Fruit fly (Drosophila melanogaster): ENCODE data around the gene CG33722.

The CG33722 gene

DNA sequence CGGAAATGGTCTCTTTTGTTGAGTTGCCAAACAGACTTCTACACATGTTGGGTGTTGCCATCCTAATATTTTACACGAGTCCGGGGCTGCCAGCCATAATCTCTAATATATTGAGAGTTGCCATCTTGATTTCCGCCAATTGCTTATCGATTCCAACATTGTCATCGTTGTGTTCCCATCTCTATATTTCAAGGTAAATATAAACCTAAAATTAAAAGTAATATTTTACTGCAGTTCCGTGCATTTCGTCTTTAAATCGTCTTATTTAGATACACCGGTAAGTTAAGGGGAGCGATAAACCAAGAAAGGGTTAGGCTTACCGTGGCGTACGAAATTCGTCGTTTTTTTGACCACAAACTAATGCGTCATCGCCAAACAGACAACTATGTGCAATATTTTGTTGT is 10.5 kb upstream of the CG33722 start, which contains the start of gene PolI (continued):
- no peak for TF ChIP-seq Ravus (GFP tag; IDR thresholded peaks at IDR 0.05)
- peak; percentile 4 for TF ChIP-seq CG12744 (GFP tag; optimal IDR thresholded peaks at IDR 0.05)
- peak; percentile 41 for TF ChIP-seq CoRest (tag; optimal IDR thresholded peaks at IDR 0.05)
- peak; percentile 91 for TF ChIP-seq CG4617 (GFP tag; optimal IDR thresholded peaks at IDR 0.05; ENCODE audit: borderline replicate concordance)
- no peak for TF ChIP-seq CG17802 (tag; optimal IDR thresholded peaks at IDR 0.05)
- TF ChIP-seq CG10979 (tag; optimal IDR thresholded peaks at IDR 0.05), result peak; percentile 8
- TF ChIP-seq otp (GFP tag; IDR thresholded peaks at IDR 0.05), result no peak
- TF ChIP-seq prd (optimal IDR thresholded peaks at IDR 0.05), result no peak
- TF ChIP-seq prd (GFP tag; IDR thresholded peaks at IDR 0.05), result no peak
- peak in 1 of 2 experiments; percentile 10 for TF ChIP-seq Hr51 (GFP tag; optimal IDR thresholded peaks at IDR 0.05)
- TF ChIP-seq CG12391 (tag; optimal IDR thresholded peaks at IDR 0.05), result peak; percentile 20
- TF ChIP-seq Dip2 (GFP tag; IDR thresholded peaks at IDR 0.05), result no peak
- peak; percentile 5; the same call in 1 of the 2 replicates for TF ChIP-seq ato (GFP tag; IDR thresholded peaks at IDR 0.05; ENCODE audit: partially characterized antibody)
- TF ChIP-seq inv (GFP tag; IDR thresholded peaks at IDR 0.05; ENCODE audit: partially characterized antibody), result peak; percentile 20; the same call in 1 of the 2 replicates
- TF ChIP-seq Mad (GFP tag; optimal IDR thresholded peaks at IDR 0.05), result no peak
- no peak for TF ChIP-seq CG8290 (GFP tag; optimal IDR thresholded peaks at IDR 0.05)
- TF ChIP-seq CG8290 (tag; optimal IDR thresholded peaks at IDR 0.05), result peak in 1 of 2 experiments; percentile 72
- peak; percentile 58 for TF ChIP-seq phol (tag; optimal IDR thresholded peaks at IDR 0.05)
- no peak for TF ChIP-seq mld (GFP tag; IDR thresholded peaks at IDR 0.05; ENCODE audit: partially characterized antibody)
- peak; percentile 53; the same call in 2 of the 3 replicates for TF ChIP-seq knrl (GFP tag; IDR thresholded peaks at IDR 0.05; ENCODE audit: partially characterized antibody)
- peak; percentile 23 for TF ChIP-seq CG31365 (tag; optimal IDR thresholded peaks at IDR 0.05)
- peak; percentile 6; the same call in 1 of the 2 replicates for TF ChIP-seq NFAT (GFP tag; IDR thresholded peaks at IDR 0.05)
- peak; percentile 22 for TF ChIP-seq CG17568 (GFP tag; optimal IDR thresholded peaks at IDR 0.05)
- no peak for TF ChIP-seq lmd (GFP tag; IDR thresholded peaks at IDR 0.05)
- TF ChIP-seq unc-4 (GFP tag; IDR thresholded peaks at IDR 0.05; ENCODE audit: partially characterized antibody), result peak; percentile 45; the same call in 1 of the 2 replicates
- TF ChIP-seq CG4360 (GFP tag; IDR thresholded peaks at IDR 0.05), result no peak
- peak; percentile 76 for TF ChIP-seq YL-1 (GFP tag; optimal IDR thresholded peaks at IDR 0.05)
- TF ChIP-seq Bteb2 (GFP tag; optimal IDR thresholded peaks at IDR 0.05), result no peak
- TF ChIP-seq CG17385 (GFP tag; optimal IDR thresholded peaks at IDR 0.05), result no peak
- peak; percentile 70 for TF ChIP-seq sens (GFP tag)
- peak; percentile 24 for TF ChIP-seq CG2202 (tag; optimal IDR thresholded peaks at IDR 0.05)
- TF ChIP-seq Blimp-1 (GFP tag; optimal IDR thresholded peaks at IDR 0.05), result no peak
- TF ChIP-seq CG34376 (GFP tag; optimal IDR thresholded peaks at IDR 0.05), result peak; percentile 8
- TF ChIP-seq chn (GFP tag; optimal IDR thresholded peaks at IDR 0.05), result peak; percentile 25
- TF ChIP-seq Dad (GFP tag; optimal IDR thresholded peaks at IDR 0.05), result no peak
- no peak for TF ChIP-seq CG6654 (GFP tag; optimal IDR thresholded peaks at IDR 0.05)
- peak; percentile 65 for TF ChIP-seq CG10267 (tag; optimal IDR thresholded peaks at IDR 0.05)
- TF ChIP-seq toy (GFP tag; IDR thresholded peaks at IDR 0.05), result no peak
- TF ChIP-seq CG6791 (GFP tag; IDR thresholded peaks at IDR 0.05; ENCODE audit: partially characterized antibody), result no peak
- TF ChIP-seq Elba2 (GFP tag; optimal IDR thresholded peaks at IDR 0.05), result peak; percentile 12
- TF ChIP-seq salm (tag; optimal IDR thresholded peaks at IDR 0.05), result peak; percentile 11
- TF ChIP-seq CG10565 (GFP tag; optimal IDR thresholded peaks at IDR 0.05), result no peak
- TF ChIP-seq CG9932 (GFP tag; IDR thresholded peaks at IDR 0.05), result peak; percentile 62
- no peak for TF ChIP-seq cad (GFP tag; optimal IDR thresholded peaks at IDR 0.05)
- no peak for TF ChIP-seq sisA (GFP tag; IDR thresholded peaks at IDR 0.05)
- peak; percentile 64 for TF ChIP-seq CG13287 (GFP tag; IDR thresholded peaks at IDR 0.05; ENCODE audit: partially characterized antibody)
- no peak for TF ChIP-seq CG8478 (optimal IDR thresholded peaks at IDR 0.05)
- peak; percentile 16 for TF ChIP-seq HLH54F (GFP tag; optimal IDR thresholded peaks at IDR 0.05)
- TF ChIP-seq CG9797 (GFP tag; optimal IDR thresholded peaks at IDR 0.05), result peak; percentile 57
- TF ChIP-seq CrebB (tag; optimal IDR thresholded peaks at IDR 0.05), result no peak
- TF ChIP-seq run (tag; optimal IDR thresholded peaks at IDR 0.05), result peak; percentile 19
